Worm (Caenorhabditis elegans) whole organism, L3 larva: ENCODE data around the gene F53E2.2.

ENCODE experiments used
- ceh-28 ChIP-seq: fragments of 150-350 bp; optimal IDR thresholded peaks from 2 replicates; lab custom pipeline; 2014; ENCODE audit warnings: missing biosample characterization, missing genetic modification reagents, missing genetic modification characterization
- egl-27 ChIP-seq: sonication (generic microtip); optimal IDR thresholded peaks from 4 replicates; lab custom pipeline; 2017; ENCODE audit warnings: missing biosample characterization, missing genetic modification reagents, missing genetic modification characterization
- elt-3 ChIP-seq, 3 experiments: fragments of 150-350 bp in 1 of 3; sonication (generic microtip) in 2 of 3; optimal IDR thresholded peaks; 2 replicates in 2 of 3; 4 replicates in 1 of 3; lab custom pipeline; 2014 to 2017; ENCODE audit warnings: missing biosample characterization in 3 of 3, missing genetic modification characterization in 3 of 3
- fos-1 ChIP-seq: fragments of 150-350 bp; optimal IDR thresholded peaks from 2 replicates; lab custom pipeline; 2014; ENCODE audit warnings: missing biosample characterization, missing genetic modification characterization
- lin-15B ChIP-seq: fragments of 150-350 bp; optimal IDR thresholded peaks from 2 replicates; lab custom pipeline; 2014; ENCODE audit warnings: missing biosample characterization, missing genetic modification characterization
- lin-39 ChIP-seq: fragments of 150-350 bp; optimal IDR thresholded peaks from 2 replicates; lab custom pipeline; 2018; ENCODE audit warnings: missing biosample characterization, missing genetic modification reagents, missing genetic modification characterization
- mdl-1 ChIP-seq: fragments of 150-350 bp; optimal IDR thresholded peaks from 2 replicates; lab custom pipeline; 2014; ENCODE audit warnings: missing biosample characterization, missing genetic modification characterization
- mml-1 ChIP-seq: fragments of 150-350 bp; sonication (generic microtip); optimal IDR thresholded peaks from 3 replicates; lab custom pipeline; 2014; ENCODE audit warnings: missing biosample characterization, missing genetic modification characterization
- nhr-25 ChIP-seq: sonication (generic microtip); optimal IDR thresholded peaks from 2 replicates; lab custom pipeline; 2017; ENCODE audit warnings: missing biosample characterization, missing genetic modification characterization
- nhr-28 ChIP-seq: fragments of 150-350 bp; optimal IDR thresholded peaks from 2 replicates; lab custom pipeline; 2014; ENCODE audit warnings: missing biosample characterization, missing genetic modification characterization
- ztf-4 ChIP-seq: fragments of 150-350 bp; optimal IDR thresholded peaks from 2 replicates; lab custom pipeline; 2014; ENCODE audit warnings: missing biosample characterization, missing genetic modification characterization

DNA sequence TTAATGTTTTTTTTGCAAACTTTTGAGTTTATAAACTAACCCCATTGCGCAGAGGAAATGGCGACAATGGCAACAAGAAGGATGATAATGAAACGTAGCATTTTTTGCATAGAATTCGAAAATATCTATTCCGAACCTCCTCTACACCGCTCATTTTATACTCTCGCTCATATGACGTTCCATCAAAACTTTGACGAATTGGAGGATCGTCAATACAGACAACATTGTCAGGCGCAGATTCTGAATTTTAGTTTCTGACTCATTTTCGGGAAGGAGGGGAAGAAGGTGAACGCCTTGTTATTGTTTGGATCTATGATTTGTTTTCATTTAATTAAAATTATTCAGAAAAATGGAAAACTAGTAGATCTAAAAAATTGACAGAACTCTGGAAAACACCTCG lies 30.7 kb upstream of the F53E2.2 start, which contains the start of gene cnc-1:
- TF ChIP-seq ztf-4 (no peak), nhr-25 (no peak), mdl-1 (tag; lab: Kevin White, UChicago) (no peak), egl-27 (no peak), elt-3 (tag; optimal IDR thresholded peaks at IDR 0.05; lab: Kevin White, UChicago) (no peak), mml-1 (no peak), lin-39 (tag; lab: Kevin White, UChicago) (no peak), fos-1 (no peak), nhr-28 (no peak), lin-15B (tag; lab: Kevin White, UChicago) (no peak), ceh-28 (no peak)
